Fruit fly (Drosophila melanogaster) whole organism, embryonic: ENCODE data around the gene Rbcn-3B.

Experiments
- Antp ChIP-seq: fragments of 200-800 bp; sonication (Bioruptor generic); optimal IDR thresholded peaks from 3 replicates; lab custom pipeline; 2016; ENCODE audit warnings: missing biosample characterization, missing genetic modification characterization
- Asciz ChIP-seq: fragments of 200-800 bp; sonication (Bioruptor generic); optimal IDR thresholded peaks from 2 replicates; lab custom pipeline; 2017; ENCODE audit warnings: missing biosample characterization, mild to moderate bottlenecking, missing genetic modification characterization, missing genetic modification reagents
- Bdp1 ChIP-seq: fragments of 200-800 bp; sonication (Bioruptor generic); optimal IDR thresholded peaks from 3 replicates; lab custom pipeline; 2016; ENCODE audit warnings: missing biosample characterization, missing genetic modification characterization
- CG10543 ChIP-seq: fragments of 200-800 bp; sonication (Bioruptor generic); optimal IDR thresholded peaks from 3 replicates; lab custom pipeline; 2017; ENCODE audit warnings: missing biosample characterization, mild to moderate bottlenecking, missing genetic modification characterization, moderate library complexity
- CG11093 ChIP-seq: fragments of 200-800 bp; sonication (Bioruptor generic); IDR thresholded peaks from 3 replicates; pipeline ENCODE4 v1.3.6; 2022; ENCODE audit warnings: missing biosample characterization, missing genetic modification characterization
- CG12155 ChIP-seq: fragments of 200-800 bp; sonication (Bioruptor generic); optimal IDR thresholded peaks from 3 replicates; lab custom pipeline; 2016; ENCODE audit warnings: missing biosample characterization, missing genetic modification characterization
- CG13287 ChIP-seq: fragments of 200-800 bp; sonication (Bioruptor generic); IDR thresholded peaks from 2 replicates; pipeline ENCODE4 v1.3.6; 2022; ENCODE audit warnings: missing biosample characterization, missing genetic modification characterization; ENCODE audit not compliant: partially characterized antibody
- CG13775 ChIP-seq: fragments of 200-800 bp; sonication (Bioruptor generic); optimal IDR thresholded peaks from 3 replicates; lab custom pipeline; 2017; ENCODE audit warnings: missing biosample characterization, mild to moderate bottlenecking, missing genetic modification characterization
- CG14441 ChIP-seq: fragments of 200-800 bp; sonication (Bioruptor generic); IDR thresholded peaks from 2 replicates; pipeline ENCODE4 v1.3.6; 2022; ENCODE audit warnings: missing biosample characterization, missing genetic modification characterization
- CG17186 ChIP-seq: fragments of 200-800 bp; sonication (Bioruptor generic); optimal IDR thresholded peaks from 3 replicates; lab custom pipeline; 2017; ENCODE audit warnings: missing biosample characterization, missing genetic modification reagents, missing genetic modification characterization
- CG17328 ChIP-seq: fragments of 200-800 bp; sonication (Bioruptor generic); IDR thresholded peaks from 2 replicates; pipeline ENCODE4 v1.3.6; 2022; ENCODE audit warnings: missing biosample characterization, missing genetic modification characterization
- CG17361 ChIP-seq: fragments of 200-800 bp; sonication (Bioruptor generic); IDR thresholded peaks from 3 replicates; pipeline ENCODE4 v1.3.6; 2022; ENCODE audit warnings: missing biosample characterization, missing genetic modification characterization
- CG18262 ChIP-seq: fragments of 200-800 bp; optimal IDR thresholded peaks from 3 replicates; lab custom pipeline; 2019; ENCODE audit warnings: missing biosample characterization, mild to moderate bottlenecking, missing genetic modification characterization, moderate library complexity
- CG2202 ChIP-seq: fragments of 200-800 bp; sonication (Bioruptor generic); optimal IDR thresholded peaks from 2 replicates; lab custom pipeline; 2018; ENCODE audit warnings: missing biosample characterization, mild to moderate bottlenecking, missing genetic modification characterization
- CG30431 ChIP-seq: fragments of 200-800 bp; sonication (Bioruptor generic); optimal IDR thresholded peaks from 2 replicates; lab custom pipeline; 2017; ENCODE audit warnings: missing biosample characterization, missing genetic modification characterization
- CG32772 ChIP-seq: fragments of 200-800 bp; sonication (Bioruptor generic); IDR thresholded peaks from 2 replicates; pipeline ENCODE4 v1.3.6; 2022; ENCODE audit warnings: missing biosample characterization, missing genetic modification characterization
- CG3838 ChIP-seq: fragments of 200-800 bp; sonication (Bioruptor generic); optimal IDR thresholded peaks from 3 replicates; lab custom pipeline; 2016; ENCODE audit warnings: missing biosample characterization, missing genetic modification characterization
- CG6654 ChIP-seq: fragments of 200-800 bp; sonication (Bioruptor generic); optimal IDR thresholded peaks from 2 replicates; lab custom pipeline; 2017; ENCODE audit warnings: missing biosample characterization, mild to moderate bottlenecking, missing genetic modification characterization
- CG7963 ChIP-seq: fragments of 200-800 bp; sonication (Bioruptor generic); IDR thresholded peaks from 3 replicates; pipeline ENCODE4 v1.3.6; 2022; ENCODE audit warnings: missing biosample characterization, missing genetic modification characterization; ENCODE audit not compliant: partially characterized antibody
- CG9727 ChIP-seq: fragments of 200-800 bp; sonication (Bioruptor generic); optimal IDR thresholded peaks from 3 replicates; lab custom pipeline; 2017; ENCODE audit warnings: missing biosample characterization, mild to moderate bottlenecking, missing genetic modification characterization
- Dfd ChIP-seq, 2 experiments: fragments of >200 bp; optimal IDR thresholded peaks; 2 replicates each; lab custom pipeline; 2017; ENCODE audit warnings: missing biosample characterization in 2 of 2, missing genetic modification characterization in 2 of 2
- Dref ChIP-seq: fragments of 200-800 bp; sonication (Bioruptor generic); IDR thresholded peaks from 2 replicates; pipeline ENCODE4 v1.3.6; 2022; ENCODE audit warnings: missing biosample characterization, missing genetic modification characterization
- E2f2 ChIP-seq: fragments of 200-800 bp; sonication (Bioruptor generic); IDR thresholded peaks from 2 replicates; pipeline ENCODE4 v1.3.6; 2022; ENCODE audit warnings: missing biosample characterization, missing genetic modification characterization
- ERR ChIP-seq: fragments of 200-800 bp; sonication (Bioruptor generic); optimal IDR thresholded peaks from 2 replicates; lab custom pipeline; 2016; ENCODE audit warnings: missing biosample characterization, missing genetic modification characterization
- Fer2 ChIP-seq: fragments of 200-800 bp; sonication (Bioruptor generic); optimal IDR thresholded peaks from 2 replicates; lab custom pipeline; 2018; ENCODE audit warnings: missing biosample characterization, mild to moderate bottlenecking, missing genetic modification characterization, moderate library complexity
- Med ChIP-seq: fragments of 200-800 bp; sonication (Bioruptor generic); peaks from one replicate; lab custom pipeline; 2016; ENCODE audit warnings: missing biosample characterization, missing genetic modification characterization, mild to moderate bottlenecking, inconsistent platforms, moderate library complexity
- Myb ChIP-seq: fragments of 200-800 bp; sonication (Bioruptor generic); optimal IDR thresholded peaks from 2 replicates; lab custom pipeline; 2016; ENCODE audit warnings: missing biosample characterization, missing genetic modification characterization
- Opbp ChIP-seq: fragments of 200-800 bp; sonication (Bioruptor generic); IDR thresholded peaks from 3 replicates; pipeline ENCODE4 v1.3.6; 2022; ENCODE audit warnings: missing biosample characterization, missing genetic modification characterization; ENCODE audit not compliant: partially characterized antibody
- Poxn ChIP-seq: fragments of 200-800 bp; sonication (Bioruptor generic); IDR thresholded peaks from 2 replicates; pipeline ENCODE4 v1.3.6; 2022; ENCODE audit warnings: missing biosample characterization, missing genetic modification characterization
- Ssrp ChIP-seq: fragments of 200-800 bp; sonication (Bioruptor generic); optimal IDR thresholded peaks from 2 replicates; lab custom pipeline; 2018; ENCODE audit warnings: missing biosample characterization, mild to moderate bottlenecking, missing genetic modification characterization, moderate library complexity
- aop ChIP-seq: fragments of 200-800 bp; sonication (Bioruptor generic); IDR thresholded peaks from 2 replicates; pipeline ENCODE4 v1.3.6; 2022; ENCODE audit warnings: missing biosample characterization, missing genetic modification characterization
- ara ChIP-seq: fragments of 200-800 bp; sonication (Bioruptor generic); IDR thresholded peaks from 2 replicates; pipeline ENCODE4 v1.3.6; 2022; ENCODE audit warnings: missing biosample characterization, missing genetic modification characterization
- crol ChIP-seq: fragments of 200-800 bp; sonication (Bioruptor generic); IDR thresholded peaks from 2 replicates; pipeline ENCODE4 v1.3.6; 2022; ENCODE audit warnings: missing biosample characterization, missing genetic modification characterization
- dm ChIP-seq: fragments of 200-800 bp; sonication (Bioruptor generic); optimal IDR thresholded peaks from 3 replicates; lab custom pipeline; 2016; ENCODE audit warnings: missing biosample characterization, missing genetic modification characterization
- gce ChIP-seq: fragments of 200-800 bp; sonication (Bioruptor generic); IDR thresholded peaks from 3 replicates; pipeline ENCODE4 v1.3.6; 2022; ENCODE audit warnings: missing biosample characterization, missing genetic modification characterization
- gcm ChIP-seq: fragments of 200-800 bp; sonication (Bioruptor generic); optimal IDR thresholded peaks from 2 replicates; lab custom pipeline; 2019; ENCODE audit warnings: missing biosample characterization, mild to moderate bottlenecking, missing genetic modification characterization, moderate library complexity
- grau ChIP-seq: fragments of 200-800 bp; optimal IDR thresholded peaks from 3 replicates; lab custom pipeline; 2019; ENCODE audit warnings: missing biosample characterization, mild to moderate bottlenecking, missing genetic modification characterization, moderate library complexity
- nom ChIP-seq: fragments of 200-800 bp; sonication (Bioruptor generic); optimal IDR thresholded peaks from 2 replicates; lab custom pipeline; 2017; ENCODE audit warnings: missing biosample characterization, missing genetic modification characterization, mild to moderate bottlenecking, moderate library complexity, missing genetic modification reagents
- pan ChIP-seq, 4 experiments: fragments of >200 bp in 3 of 4; fragments of 200-800 bp in 1 of 4; sonication (Bioruptor generic) in 1 of 4; optimal IDR thresholded peaks in 3 of 4; IDR thresholded peaks in 1 of 4; 2 replicates each; pipeline versions ENCODE4 v1.3.6 to Lab custom; 2017 to 2022; ENCODE audit warnings: missing biosample characterization in 2 of 4, missing genetic modification characterization in 2 of 4, mixed read lengths in 1 of 4
- pros ChIP-seq: fragments of 200-800 bp; sonication (Bioruptor generic); optimal IDR thresholded peaks from 3 replicates; lab custom pipeline; 2019; ENCODE audit warnings: missing biosample characterization, mild to moderate bottlenecking, missing genetic modification characterization, moderate library complexity
- sug ChIP-seq: fragments of 200-800 bp; optimal IDR thresholded peaks from 2 replicates; lab custom pipeline; 2019; ENCODE audit warnings: missing biosample characterization, mild to moderate bottlenecking, missing genetic modification characterization, moderate library complexity
- tap ChIP-seq: fragments of 200-800 bp; optimal IDR thresholded peaks from 3 replicates; lab custom pipeline; 2019; ENCODE audit warnings: missing biosample characterization, mild to moderate bottlenecking, missing genetic modification characterization, moderate library complexity
- tio ChIP-seq: fragments of 200-800 bp; sonication (Bioruptor generic); optimal IDR thresholded peaks from 2 replicates; lab custom pipeline; 2017; ENCODE audit warnings: missing biosample characterization, missing genetic modification characterization, inconsistent platforms
- tna ChIP-seq: fragments of 200-800 bp; sonication (Bioruptor generic); IDR thresholded peaks from 2 replicates; pipeline ENCODE4 v1.3.6; 2022; ENCODE audit warnings: missing biosample characterization, missing genetic modification characterization; ENCODE audit not compliant: partially characterized antibody
- trem ChIP-seq: fragments of 200-800 bp; optimal IDR thresholded peaks from 3 replicates; lab custom pipeline; 2019; ENCODE audit warnings: missing biosample characterization, mild to moderate bottlenecking, missing genetic modification characterization, moderate library complexity
- tx ChIP-seq: fragments of 200-800 bp; sonication (Bioruptor generic); optimal IDR thresholded peaks from 2 replicates; lab custom pipeline; 2016; ENCODE audit warnings: missing biosample characterization, missing genetic modification characterization
- unc-4 ChIP-seq: fragments of 200-800 bp; sonication (Bioruptor generic); IDR thresholded peaks from 2 replicates; pipeline ENCODE4 v1.3.6; 2022; ENCODE audit warnings: missing biosample characterization, missing genetic modification characterization; ENCODE audit not compliant: partially characterized antibody
- vfl ChIP-seq: fragments of 200-800 bp; sonication (Bioruptor generic); optimal IDR thresholded peaks from 2 replicates; lab custom pipeline; 2016; ENCODE audit warnings: missing biosample characterization, missing genetic modification characterization
- wor ChIP-seq: fragments of 200-800 bp; sonication (Bioruptor generic); IDR thresholded peaks from 2 replicates; pipeline ENCODE4 v1.3.6; 2022; ENCODE audit warnings: missing biosample characterization, missing genetic modification characterization

Gene Rbcn-3B

dm6 chrX:1922765-1923501, 14.2 kb downstream of the Rbcn-3B start, which contains the start of the genes eIF2Bepsilon and Ocrl (continued):
- TF ChIP-seq CG14441 (GFP tag; lab: Robert Waterston, UW) (no peak), CG7963 (GFP tag; lab: Robert Waterston, UW) (no peak), tap (tag; lab: Kevin White, UChicago) (no peak), Asciz (GFP tag; lab: Kevin White, UChicago) (no peak), crol (GFP tag; lab: Robert Waterston, UW) (no peak), CG10543 (GFP tag; lab: Kevin White, UChicago) (peak; percentile 28), pros (GFP tag; lab: Kevin White, UChicago) (no peak), unc-4 (0 out of 2 replicates have a peak, but pooled peaks have one; percentile 20), CG11093 (GFP tag; lab: Robert Waterston, UW) (no peak), pan (optimal IDR thresholded peaks at IDR 0.05; lab: Kevin White, UChicago) (no peak), pan (GFP tag; optimal IDR thresholded peaks at IDR 0.05 in 1 of 2, IDR thresholded peaks at IDR 0.05 in 1 of 2) (no peak), tio (no peak), grau (tag; lab: Kevin White, UChicago) (no peak), CG6654 (GFP tag; lab: Kevin White, UChicago) (no peak), CG9727 (GFP tag; lab: Kevin White, UChicago) (no peak), CG17186 (GFP tag; lab: Kevin White, UChicago) (peak; percentile 65), CG32772 (no peak), CG13775 (GFP tag; lab: Kevin White, UChicago) (no peak), vfl (GFP tag; lab: Kevin White, UChicago) (no peak), tna (no peak), ara (GFP tag; lab: Robert Waterston, UW) (no peak), Myb (peak; percentile 86), Poxn (no peak), E2f2 (GFP tag; lab: Robert Waterston, UW) (peak; percentile 46; the same call in 1 of the 2 replicates), CG30431 (no peak), trem (peak; percentile 54), Med (peak; percentile 62), Ssrp (tag; lab: Kevin White, UChicago) (no peak), CG17361 (GFP tag; lab: Robert Waterston, UW) (no peak), wor (GFP tag; lab: Robert Waterston, UW) (no peak), Opbp (GFP tag; lab: Robert Waterston, UW) (peak; percentile 55; the same call in 1 of the 3 replicates), Fer2 (no peak), Antp (GFP tag; lab: Kevin White, UChicago) (no peak), nom (GFP tag; lab: Kevin White, UChicago) (no peak), Bdp1 (GFP tag; lab: Kevin White, UChicago) (peak; percentile 7), CG3838 (GFP tag; lab: Kevin White, UChicago) (no peak), gcm (GFP tag; lab: Kevin White, UChicago) (no peak), Dref (GFP tag; lab: Robert Waterston, UW) (peak; percentile 50), CG12155 (GFP tag; lab: Kevin White, UChicago) (peak; percentile 78), aop (GFP tag; lab: Robert Waterston, UW) (no peak), tx (GFP tag; lab: Kevin White, UChicago) (no peak), ERR (peak; percentile 30), CG17328 (GFP tag; lab: Robert Waterston, UW) (no peak), dm (GFP tag; lab: Kevin White, UChicago) (peak; percentile 55), Dfd (GFP tag; optimal IDR thresholded peaks at IDR 0.05; lab: Kevin White, UChicago) (no peak), CG18262 (tag; lab: Kevin White, UChicago) (no peak), gce (GFP tag; lab: Robert Waterston, UW) (no peak), CG2202 (tag; lab: Kevin White, UChicago) (no peak), sug (tag; lab: Kevin White, UChicago) (peak; percentile 93), CG13287 (GFP tag; lab: Robert Waterston, UW) (peak; percentile 44; the same call in 1 of the 2 replicates)
